Fruit fly (Drosophila melanogaster): ENCODE results near the gene Osi7.
A peak's percentile ranks its signal among the peaks of the same experiment; 100 is the strongest.

Gene Osi7

dm6 chr3R:6230298-6230697 lies 18.5 kb upstream of the Osi7 start:
- TF ChIP-seq CG1620 (GFP tag; optimal IDR thresholded peaks at IDR 0.05) (no peak), CG12768 (GFP tag; optimal IDR thresholded peaks at IDR 0.05) (no peak), toe (GFP tag; optimal IDR thresholded peaks at IDR 0.05) (no peak), cic (GFP tag; optimal IDR thresholded peaks at IDR 0.05) (no peak), Mnt (GFP tag; optimal IDR thresholded peaks at IDR 0.05) (no peak), kay (GFP tag; ENCODE audit: borderline replicate concordance) (no peak), ovo (GFP tag; optimal IDR thresholded peaks at IDR 0.05) (no peak)

DNA sequence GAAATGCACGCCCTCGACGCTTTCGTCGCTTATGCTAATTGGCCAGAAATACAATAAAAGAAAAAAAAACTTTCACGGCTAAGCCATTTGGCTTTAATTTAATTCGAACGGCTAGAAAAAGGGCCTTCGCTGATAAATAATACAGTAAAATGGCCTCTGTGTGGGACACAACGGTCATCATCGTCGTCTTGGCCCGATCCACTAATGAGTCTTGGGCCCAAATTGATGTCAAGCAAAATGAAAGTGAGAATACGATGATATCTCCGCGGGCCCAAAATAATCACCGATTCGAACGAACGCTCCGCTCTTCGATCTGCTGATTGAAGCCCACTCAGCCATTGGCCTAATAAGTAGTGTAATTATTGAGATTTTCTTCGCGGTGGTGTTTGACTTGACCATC lies 17.4 kb upstream of the Osi7 start:
- TF ChIP-seq CG14711 (tag; optimal IDR thresholded peaks at IDR 0.05) = no peak
- no peak for TF ChIP-seq CG5204 (GFP tag; optimal IDR thresholded peaks at IDR 0.05)
- no peak for TF ChIP-seq kay (GFP tag; ENCODE audit: borderline replicate concordance)
- TF ChIP-seq cnc (optimal IDR thresholded peaks at IDR 0.05) = no peak
- TF ChIP-seq bab1 (GFP tag; optimal IDR thresholded peaks at IDR 0.05) = no peak
- no peak for TF ChIP-seq Clk (GFP tag; optimal IDR thresholded peaks at IDR 0.05)

- peak; percentile 7 for TF ChIP-seq CG5204 (GFP tag; optimal IDR thresholded peaks at IDR 0.05)
- no peak for TF ChIP-seq CG33017 (tag; optimal IDR thresholded peaks at IDR 0.05)
Measured at dm6 chr3R:6233104-6233503, 15.7 kb upstream of the Osi7 start.

- TF ChIP-seq CG14711 (tag; optimal IDR thresholded peaks at IDR 0.05) = no peak
Measured at dm6 chr3R:6234189-6234758, 14.5 kb upstream of the Osi7 start, which contains the start of gene Osi6. TSS of gene Osi6 (plus strand) at chr3R:6234708.

dm6 chr3R:6238977-6239376 lies 9.8 kb upstream of the Osi7 start:
- no peak for TF ChIP-seq CG7101 (tag; optimal IDR thresholded peaks at IDR 0.05)
- no peak for TF ChIP-seq cnc (optimal IDR thresholded peaks at IDR 0.05)
- TF ChIP-seq Clk (GFP tag; optimal IDR thresholded peaks at IDR 0.05) = no peak
- TF ChIP-seq ovo (GFP tag; optimal IDR thresholded peaks at IDR 0.05) = no peak
- no peak for TF ChIP-seq bab1 (GFP tag; optimal IDR thresholded peaks at IDR 0.05)
- no peak for TF ChIP-seq pad (GFP tag; optimal IDR thresholded peaks at IDR 0.05)
- TF ChIP-seq CG5204 (GFP tag; optimal IDR thresholded peaks at IDR 0.05) = no peak
- no peak for TF ChIP-seq kay (GFP tag; ENCODE audit: borderline replicate concordance)

dm6 chr3R:6240263-6240662 lies 8.5 kb upstream of the Osi7 start:
- TF ChIP-seq kay (GFP tag; ENCODE audit: borderline replicate concordance) = no peak
- TF ChIP-seq Mnt (GFP tag; optimal IDR thresholded peaks at IDR 0.05) = no peak
- TF ChIP-seq CG11617 (GFP tag; optimal IDR thresholded peaks at IDR 0.05) = no peak
- no peak for TF ChIP-seq toe (GFP tag; optimal IDR thresholded peaks at IDR 0.05)
- TF ChIP-seq CG14711 (tag; optimal IDR thresholded peaks at IDR 0.05) = no peak
- no peak for TF ChIP-seq CG33017 (tag; optimal IDR thresholded peaks at IDR 0.05)
- no peak for TF ChIP-seq bab1 (GFP tag; optimal IDR thresholded peaks at IDR 0.05)
- TF ChIP-seq CG7045 (GFP tag; optimal IDR thresholded peaks at IDR 0.05) = no peak
- TF ChIP-seq Crg-1 (GFP tag; optimal IDR thresholded peaks at IDR 0.05) = no peak
- no peak for TF ChIP-seq CG12768 (GFP tag; optimal IDR thresholded peaks at IDR 0.05)
- TF ChIP-seq Hr96 (GFP tag; optimal IDR thresholded peaks at IDR 0.05) = no peak

- TF ChIP-seq CG11617 (GFP tag; optimal IDR thresholded peaks at IDR 0.05) (no peak), kay (GFP tag; ENCODE audit: borderline replicate concordance) (no peak), CG5204 (GFP tag; optimal IDR thresholded peaks at IDR 0.05) (no peak), cnc (optimal IDR thresholded peaks at IDR 0.05) (no peak), CG33017 (tag; optimal IDR thresholded peaks at IDR 0.05) (no peak), Crg-1 (GFP tag; optimal IDR thresholded peaks at IDR 0.05) (no peak), Clk (GFP tag; optimal IDR thresholded peaks at IDR 0.05) (no peak), CG14711 (tag; optimal IDR thresholded peaks at IDR 0.05) (no peak), bab1 (GFP tag; optimal IDR thresholded peaks at IDR 0.05) (no peak), CG7101 (tag; optimal IDR thresholded peaks at IDR 0.05) (no peak), pad (GFP tag; optimal IDR thresholded peaks at IDR 0.05) (no peak), CG1620 (GFP tag; optimal IDR thresholded peaks at IDR 0.05) (no peak), CG7045 (GFP tag; optimal IDR thresholded peaks at IDR 0.05) (no peak), tj (GFP tag; optimal IDR thresholded peaks at IDR 0.05) (no peak), toe (GFP tag; optimal IDR thresholded peaks at IDR 0.05) (no peak), ovo (GFP tag; optimal IDR thresholded peaks at IDR 0.05) (no peak), CG12768 (GFP tag; optimal IDR thresholded peaks at IDR 0.05) (no peak), Mnt (GFP tag; optimal IDR thresholded peaks at IDR 0.05) (no peak)
Measured at dm6 chr3R:6241289-6241688, 7.5 kb upstream of the Osi7 start.

DNA sequence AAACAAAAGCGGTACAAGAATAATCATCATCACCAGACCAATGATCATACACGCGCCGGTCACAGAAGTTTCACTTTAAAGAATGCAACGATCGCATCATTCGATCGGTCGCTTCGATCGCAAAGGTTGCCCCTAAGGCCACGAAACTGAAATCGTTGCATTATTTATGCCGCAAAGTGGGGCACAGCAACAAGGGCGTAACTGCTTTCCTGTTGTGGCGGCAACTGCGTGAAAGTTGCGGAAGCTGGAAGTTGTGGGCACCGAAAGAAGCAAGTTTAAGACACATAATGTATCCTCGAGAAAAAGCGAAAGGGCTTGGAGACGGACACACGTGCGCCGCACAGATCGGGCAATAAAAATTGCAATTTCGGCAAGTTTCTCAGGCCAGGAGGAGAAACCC lies 4.8 kb upstream of the Osi7 start:
- no peak for TF ChIP-seq CG11617 (GFP tag; optimal IDR thresholded peaks at IDR 0.05)
- TF ChIP-seq Hr96 (GFP tag; optimal IDR thresholded peaks at IDR 0.05) = no peak
- TF ChIP-seq pad (GFP tag; optimal IDR thresholded peaks at IDR 0.05) = no peak
- no peak for TF ChIP-seq CG7101 (tag; optimal IDR thresholded peaks at IDR 0.05)
- TF ChIP-seq Crg-1 (GFP tag; optimal IDR thresholded peaks at IDR 0.05) = no peak
- TF ChIP-seq CG14711 (tag; optimal IDR thresholded peaks at IDR 0.05) = no peak
- no peak for TF ChIP-seq CG5204 (GFP tag; optimal IDR thresholded peaks at IDR 0.05)
- no peak for TF ChIP-seq ovo (GFP tag; optimal IDR thresholded peaks at IDR 0.05)
- TF ChIP-seq tj (GFP tag; optimal IDR thresholded peaks at IDR 0.05) = no peak
- TF ChIP-seq Mnt (GFP tag; optimal IDR thresholded peaks at IDR 0.05) = no peak
- TF ChIP-seq kay (GFP tag; ENCODE audit: borderline replicate concordance) = no peak
- no peak for TF ChIP-seq CG33017 (tag; optimal IDR thresholded peaks at IDR 0.05)

All from whole organism, adult.